Fruit fly (Drosophila melanogaster): ENCODE data around the gene CG15764.

DNA sequence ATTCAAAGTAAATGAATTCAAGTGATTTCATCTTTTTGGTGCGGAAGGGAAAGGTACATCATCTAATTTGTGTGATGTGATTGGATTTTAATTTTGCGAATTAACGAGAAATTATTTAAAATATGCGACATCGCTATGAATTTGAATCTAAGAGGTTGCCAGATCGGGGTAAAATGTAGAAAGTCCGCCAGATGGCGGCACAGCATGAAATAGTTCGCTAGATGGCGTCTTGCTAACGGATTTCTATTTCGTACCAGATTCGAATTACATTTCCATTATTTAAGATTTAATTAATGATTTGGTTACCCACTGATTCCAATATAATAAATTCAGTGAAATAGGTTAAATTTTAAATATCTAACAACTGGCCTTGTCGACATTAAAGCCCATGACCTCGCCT, 14.5 kb downstream of the CG15764 start:
- TF ChIP-seq pan (optimal IDR thresholded peaks at IDR 0.05) (no peak), psq (optimal IDR thresholded peaks at IDR 0.05) (no peak), usp (GFP tag; optimal IDR thresholded peaks at IDR 0.05) (no peak), CG8478 (optimal IDR thresholded peaks at IDR 0.05) (no peak)
